Worm (Caenorhabditis elegans) whole organism, late embryonic: ENCODE measurements around the gene mpc-1.
A peak's percentile ranks its signal among the peaks of the same experiment; 100 is the strongest.

ENCODE experiments used
- C08G9.2 ChIP-seq: sonication (generic microtip); optimal IDR thresholded peaks from 2 replicates; lab custom pipeline; 2016; ENCODE audit warnings: mild to moderate bottlenecking, missing genetic modification characterization, moderate library complexity, missing compliant biosample characterization
- C38D4.7 ChIP-seq: fragments of 200-800 bp; sonication (Bioruptor generic); optimal IDR thresholded peaks from 2 replicates; lab custom pipeline; 2018; ENCODE audit warnings: mild to moderate bottlenecking, missing genetic modification characterization, moderate library complexity, missing compliant biosample characterization
- K02D7.2 ChIP-seq: sonication (generic microtip); optimal IDR thresholded peaks from 2 replicates; lab custom pipeline; 2017; ENCODE audit warnings: mild to moderate bottlenecking, missing genetic modification characterization, missing compliant biosample characterization
- T23F11.4 ChIP-seq: fragments of 200-800 bp; sonication (Bioruptor generic); optimal IDR thresholded peaks from 2 replicates; lab custom pipeline; 2018; ENCODE audit warnings: mild to moderate bottlenecking, missing genetic modification characterization, missing compliant biosample characterization
- ahr-1 ChIP-seq: sonication (generic microtip); optimal IDR thresholded peaks from 2 replicates; lab custom pipeline; 2016; ENCODE audit warnings: missing genetic modification characterization, missing compliant biosample characterization
- ama-1 ChIP-seq: fragments of 150-350 bp; optimal IDR thresholded peaks from 2 replicates; lab custom pipeline; 2014
- ceh-19 ChIP-seq: fragments of 200-800 bp; sonication (Bioruptor generic); optimal IDR thresholded peaks from 2 replicates; lab custom pipeline; 2018; ENCODE audit warnings: mild to moderate bottlenecking, missing genetic modification characterization, missing compliant biosample characterization
- ceh-2 ChIP-seq: sonication (generic microtip); optimal IDR thresholded peaks from 2 replicates; lab custom pipeline; 2016; ENCODE audit warnings: missing genotype, missing genetic modification characterization, missing compliant biosample characterization
- ceh-22 ChIP-seq: sonication (generic microtip); optimal IDR thresholded peaks from 2 replicates; lab custom pipeline; 2017; ENCODE audit warnings: missing biosample characterization, missing genetic modification characterization
- ceh-24 ChIP-seq: sonication (generic microtip); optimal IDR thresholded peaks from 2 replicates; lab custom pipeline; 2016; ENCODE audit warnings: mild to moderate bottlenecking, missing genetic modification characterization, missing compliant biosample characterization
- ceh-30 ChIP-seq: fragments of 150-350 bp; optimal IDR thresholded peaks from 2 replicates; lab custom pipeline; 2014; ENCODE audit warnings: missing biosample characterization, missing genetic modification characterization
- ceh-31 ChIP-seq: sonication (generic microtip); optimal IDR thresholded peaks from 2 replicates; lab custom pipeline; 2016; ENCODE audit warnings: missing genetic modification characterization, missing compliant biosample characterization
- ceh-34 ChIP-seq: sonication (generic microtip); optimal IDR thresholded peaks from 2 replicates; lab custom pipeline; 2016; ENCODE audit warnings: mild to moderate bottlenecking, missing genetic modification characterization, missing compliant biosample characterization
- ceh-45 ChIP-seq: fragments of 200-800 bp; sonication (Bioruptor generic); IDR thresholded peaks from 2 replicates; pipeline ENCODE4 v1.3.6; 2022; ENCODE audit warnings: missing genetic modification reagents, missing genetic modification characterization, missing compliant biosample characterization
- ceh-48 ChIP-seq: sonication (generic microtip); optimal IDR thresholded peaks from 2 replicates; lab custom pipeline; 2016; ENCODE audit warnings: missing genetic modification characterization, inconsistent platforms, missing compliant biosample characterization
- ceh-6 ChIP-seq: fragments of 200-800 bp; sonication (Bioruptor generic); optimal IDR thresholded peaks from 2 replicates; lab custom pipeline; 2018; ENCODE audit warnings: mild to moderate bottlenecking, missing genetic modification characterization, missing compliant biosample characterization
- ceh-9 ChIP-seq: sonication (generic microtip); optimal IDR thresholded peaks from 2 replicates; lab custom pipeline; 2016; ENCODE audit warnings: mild to moderate bottlenecking, missing genetic modification characterization, inconsistent platforms, missing compliant biosample characterization
- che-1 ChIP-seq: sonication (generic microtip); optimal IDR thresholded peaks from 2 replicates; lab custom pipeline; 2016; ENCODE audit warnings: mild to moderate bottlenecking, missing genetic modification characterization, missing compliant biosample characterization
- dmd-4 ChIP-seq: sonication (generic microtip); optimal IDR thresholded peaks from 2 replicates; lab custom pipeline; 2016; ENCODE audit warnings: borderline replicate concordance, missing genetic modification characterization, missing compliant biosample characterization
- dve-1 ChIP-seq: sonication (generic microtip); optimal IDR thresholded peaks from 2 replicates; lab custom pipeline; 2017; ENCODE audit warnings: antibody characterized with exemption, mild to moderate bottlenecking, missing genetic modification characterization, missing compliant biosample characterization
- elt-2 ChIP-seq: sonication (generic microtip); optimal IDR thresholded peaks from 2 replicates; lab custom pipeline; 2016; ENCODE audit warnings: missing genetic modification reagents, missing genetic modification characterization, missing compliant biosample characterization
- elt-4 ChIP-seq: sonication (generic microtip); optimal IDR thresholded peaks from 2 replicates; lab custom pipeline; 2016; ENCODE audit warnings: missing genetic modification characterization, missing compliant biosample characterization
- fkh-10 ChIP-seq: fragments of 150-350 bp; optimal IDR thresholded peaks from 2 replicates; lab custom pipeline; 2014; ENCODE audit warnings: missing biosample characterization, missing genetic modification reagents, missing genetic modification characterization
- fkh-6 ChIP-seq: sonication (generic microtip); optimal IDR thresholded peaks from 2 replicates; lab custom pipeline; 2016; ENCODE audit warnings: missing genetic modification characterization, missing compliant biosample characterization
- hlh-13 ChIP-seq: fragments of 200-800 bp; sonication (Bioruptor generic); optimal IDR thresholded peaks from 2 replicates; lab custom pipeline; 2018; ENCODE audit warnings: mild to moderate bottlenecking, missing genetic modification characterization, missing compliant biosample characterization
- lim-6 ChIP-seq: sonication (generic microtip); optimal IDR thresholded peaks from 2 replicates; lab custom pipeline; 2016; ENCODE audit warnings: missing genetic modification characterization, missing compliant biosample characterization
- madf-2 ChIP-seq: sonication (generic microtip); optimal IDR thresholded peaks from 2 replicates; lab custom pipeline; 2017; ENCODE audit warnings: missing genetic modification characterization, missing compliant biosample characterization
- nfya-1 ChIP-seq: sonication (generic microtip); optimal IDR thresholded peaks from 2 replicates; lab custom pipeline; 2017; ENCODE audit warnings: missing genetic modification characterization, mild to moderate bottlenecking, missing compliant biosample characterization, antibody characterized with exemption, moderate library complexity
- nhr-232 ChIP-seq: sonication (generic microtip); optimal IDR thresholded peaks from 2 replicates; lab custom pipeline; 2016; ENCODE audit warnings: missing genetic modification characterization, missing compliant biosample characterization
- npax-4 ChIP-seq: sonication (generic microtip); optimal IDR thresholded peaks from 2 replicates; lab custom pipeline; 2016; ENCODE audit warnings: missing genetic modification characterization, missing compliant biosample characterization
- odd-2 ChIP-seq: sonication (generic microtip); optimal IDR thresholded peaks from 2 replicates; lab custom pipeline; 2017; ENCODE audit warnings: antibody characterized with exemption, mild to moderate bottlenecking, missing genetic modification characterization, missing compliant biosample characterization
- pax-1 ChIP-seq: fragments of 150-350 bp; optimal IDR thresholded peaks from 2 replicates; lab custom pipeline; 2014; ENCODE audit warnings: missing biosample characterization, missing genetic modification characterization
- pha-2 ChIP-seq: sonication (generic microtip); optimal IDR thresholded peaks from 2 replicates; lab custom pipeline; 2017; ENCODE audit warnings: mild to moderate bottlenecking, missing genetic modification characterization, missing compliant biosample characterization
- pha-4 ChIP-seq: fragments of 150-350 bp; optimal IDR thresholded peaks from 2 replicates; lab custom pipeline; 2018; ENCODE audit warnings: missing biosample characterization, missing genetic modification reagents, missing genetic modification characterization
- pros-1 ChIP-seq: fragments of 150-350 bp; optimal IDR thresholded peaks from 2 replicates; lab custom pipeline; 2014; ENCODE audit warnings: missing biosample characterization, missing genetic modification reagents, missing genetic modification characterization
- ref-2 ChIP-seq: sonication (generic microtip); optimal IDR thresholded peaks from 2 replicates; lab custom pipeline; 2016; ENCODE audit warnings: missing genetic modification characterization, missing compliant biosample characterization
- sox-2 ChIP-seq: fragments of 200-800 bp; sonication (Bioruptor generic); IDR thresholded peaks from 2 replicates; pipeline ENCODE4 v1.3.6; 2022; ENCODE audit warnings: missing genetic modification reagents, missing genetic modification characterization, missing compliant biosample characterization
- sox-4 ChIP-seq: sonication (generic microtip); optimal IDR thresholded peaks from 2 replicates; lab custom pipeline; 2017; ENCODE audit warnings: mild to moderate bottlenecking, missing genetic modification characterization, inconsistent platforms, missing compliant biosample characterization
- tbx-2 ChIP-seq: sonication (generic microtip); optimal IDR thresholded peaks from 2 replicates; lab custom pipeline; 2016; ENCODE audit warnings: missing genetic modification characterization, missing compliant biosample characterization
- ttx-3 ChIP-seq: sonication (generic microtip); optimal IDR thresholded peaks from 2 replicates; lab custom pipeline; 2016; ENCODE audit warnings: missing genetic modification reagents, missing genetic modification characterization, missing compliant biosample characterization
- unc-55 ChIP-seq: sonication (generic microtip); optimal IDR thresholded peaks from 2 replicates; lab custom pipeline; 2017; ENCODE audit warnings: missing biosample characterization, missing genetic modification reagents, missing genetic modification characterization
- unc-86 ChIP-seq: sonication (generic microtip); optimal IDR thresholded peaks from 2 replicates; lab custom pipeline; 2016; ENCODE audit warnings: missing genetic modification characterization, missing compliant biosample characterization
- zip-5 ChIP-seq: sonication (generic microtip); optimal IDR thresholded peaks from 2 replicates; lab custom pipeline; 2016; ENCODE audit warnings: missing genetic modification characterization, missing compliant biosample characterization

The mpc-1 gene

DNA sequence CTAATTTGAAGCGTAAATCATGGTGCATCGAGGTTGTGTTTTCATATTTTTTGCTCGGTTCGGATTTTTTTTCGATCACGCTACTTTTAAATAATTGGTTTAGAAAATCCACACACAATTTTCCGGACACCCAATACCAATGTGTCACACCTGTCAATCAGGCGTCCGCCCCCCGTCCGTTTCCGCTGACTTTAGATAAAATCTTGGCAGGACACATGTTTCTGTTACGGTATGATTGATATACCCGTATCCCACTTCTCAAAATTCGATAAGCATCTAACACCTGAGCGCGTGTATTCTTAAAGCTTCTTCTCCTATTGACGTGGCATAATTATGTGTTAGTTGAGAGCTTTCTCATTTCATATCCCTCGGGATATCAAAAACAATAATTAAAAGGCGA is 34.8 kb downstream of the mpc-1 start:
- TF ChIP-seq unc-55 (GFP tag; lab: Kevin White, UChicago) (peak; percentile 53), ceh-45 (no peak)

DNA sequence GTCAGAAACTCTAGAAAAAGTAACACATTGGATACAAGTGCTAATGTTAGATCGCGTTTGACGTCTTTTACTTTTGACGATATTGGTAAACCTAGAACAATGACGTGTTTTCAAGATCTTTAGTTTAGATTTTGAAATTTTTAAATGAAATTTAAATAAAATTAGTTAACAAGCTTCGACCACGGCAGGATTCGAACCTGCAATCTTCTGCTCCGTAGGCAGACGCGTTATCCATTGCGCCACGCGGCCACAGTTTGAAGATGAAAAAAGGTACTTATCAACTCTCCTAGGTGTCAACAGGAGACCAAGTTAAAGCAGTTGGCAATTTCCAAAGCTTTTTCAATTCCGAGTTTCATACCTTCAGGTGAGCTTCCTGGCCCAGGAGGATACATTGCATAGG is 36.1 kb downstream of the mpc-1 start:
- no peak for TF ChIP-seq pax-1 (tag; lab: Kevin White, UChicago)
- no peak for TF ChIP-seq fkh-10 (GFP tag; lab: Kevin White, UChicago)
- no peak for TF ChIP-seq ceh-22
- TF ChIP-seq madf-2 (tag; lab: Kevin White, UChicago) = no peak
- TF ChIP-seq ceh-6 = no peak

DNA sequence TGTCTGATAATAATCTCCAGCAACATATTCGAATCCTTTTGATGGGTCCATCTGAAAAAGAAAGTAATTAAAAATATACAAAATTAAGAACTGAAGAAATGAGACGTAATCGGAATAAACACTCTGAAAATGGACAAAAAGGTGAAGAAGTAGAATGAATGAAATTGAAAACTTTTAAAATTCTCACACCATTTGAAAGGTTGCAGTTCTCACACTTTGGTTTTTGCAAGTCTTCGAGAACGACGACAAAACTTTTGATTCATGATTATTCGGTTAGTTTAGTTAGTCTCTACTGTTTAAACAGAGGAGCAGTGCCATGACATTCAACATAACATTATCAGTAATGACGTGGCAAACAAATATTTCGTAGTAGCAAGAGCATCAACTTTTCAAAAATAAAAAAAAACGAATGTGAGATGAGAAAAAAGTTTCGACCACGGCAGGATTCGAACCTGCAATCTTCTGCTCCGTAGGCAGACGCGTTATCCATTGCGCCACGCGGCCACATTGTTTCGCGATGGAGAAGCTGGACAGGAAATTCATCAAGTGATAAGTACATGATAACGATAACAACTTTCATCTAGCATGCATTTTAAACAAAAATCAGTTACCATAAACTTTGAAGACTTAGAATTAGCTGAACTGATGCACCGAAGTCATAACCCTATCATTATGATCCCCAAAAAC is 36.8 kb downstream of the mpc-1 start, which contains the start of gene ceh-43:
Gene ceh-43 (minus strand): TSS at position 51 of the 687 bp plus-strand sequence.
- TF ChIP-seq elt-2 (tag; lab: Kevin White, UChicago) (no peak), ceh-2 (tag; lab: Kevin White, UChicago) (no peak), odd-2 (tag; lab: Kevin White, UChicago) (no peak), pros-1 (tag; lab: Kevin White, UChicago) (no peak), che-1 (tag; lab: Kevin White, UChicago) (no peak), C08G9.2 (tag; lab: Kevin White, UChicago) (no peak), dmd-4 (no peak), pha-4 (tag; lab: Kevin White, UChicago) (no peak)
- TF ChIP-seq, all 69 proteins: peak for 0

DNA sequence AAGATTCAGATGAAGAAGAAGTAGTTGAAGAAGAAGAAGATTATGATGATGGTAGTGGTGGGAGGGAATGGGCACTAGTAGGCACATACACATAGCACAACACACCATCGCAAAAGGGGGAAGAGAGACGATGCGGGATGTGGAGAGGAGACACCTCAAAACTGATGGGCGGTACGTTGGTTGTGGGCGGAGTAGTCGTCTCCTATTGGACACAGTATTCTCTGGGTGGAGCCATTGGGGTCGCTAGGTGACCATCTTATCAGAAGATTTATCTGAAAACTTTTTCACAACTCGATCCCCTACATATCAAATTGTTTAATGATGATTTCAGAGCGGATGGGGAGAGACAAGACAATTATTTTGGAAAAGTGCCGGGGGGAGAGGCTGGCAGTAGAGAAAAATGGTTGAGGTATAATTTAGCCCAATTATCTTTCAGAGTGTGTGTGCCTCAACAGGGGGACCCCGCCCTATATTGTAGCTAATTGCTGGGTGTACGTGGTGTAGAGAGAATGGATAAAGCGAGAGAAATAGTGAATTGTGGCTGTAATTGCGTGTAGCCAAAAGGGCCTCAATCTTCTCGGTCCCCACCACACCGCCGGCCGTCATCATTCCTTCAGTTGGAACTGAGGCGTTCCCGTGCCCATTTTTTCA is 37.6 kb downstream of the mpc-1 start:
- TF ChIP-seq ceh-31 (tag; lab: Kevin White, UChicago) (peak; percentile 79), sox-2 (GFP tag; lab: Robert Waterston, UW) (no peak), C08G9.2 (tag; lab: Kevin White, UChicago) (no peak), pha-2 (tag; lab: Kevin White, UChicago) (no peak), ttx-3 (tag; lab: Kevin White, UChicago) (no peak), ceh-30 (tag; lab: Kevin White, UChicago) (no peak), K02D7.2 (tag; lab: Kevin White, UChicago) (no peak), hlh-13 (GFP tag; lab: Kevin White, UChicago) (no peak), ceh-24 (tag; lab: Kevin White, UChicago) (no peak), che-1 (tag; lab: Kevin White, UChicago) (no peak), ceh-19 (GFP tag; lab: Kevin White, UChicago) (no peak), ahr-1 (tag; lab: Kevin White, UChicago) (no peak), lim-6 (no peak), ref-2 (tag; lab: Kevin White, UChicago) (no peak), unc-86 (tag; lab: Kevin White, UChicago) (no peak), dmd-4 (no peak), fkh-6 (tag; lab: Kevin White, UChicago) (peak; percentile 40), ceh-34 (tag; lab: Kevin White, UChicago) (no peak), pax-1 (tag; lab: Kevin White, UChicago) (no peak), ceh-48 (tag; lab: Kevin White, UChicago) (no peak), npax-4 (no peak), T23F11.4 (GFP tag; lab: Kevin White, UChicago) (no peak), tbx-2 (peak; percentile 11), nhr-232 (tag; lab: Kevin White, UChicago) (no peak), elt-2 (tag; lab: Kevin White, UChicago) (no peak), ceh-9 (no peak), elt-4 (tag; lab: Kevin White, UChicago) (no peak), sox-4 (tag; lab: Kevin White, UChicago) (no peak), zip-5 (tag; lab: Kevin White, UChicago) (no peak), C38D4.7 (GFP tag; lab: Kevin White, UChicago) (no peak), nfya-1 (tag; lab: Kevin White, UChicago) (peak; percentile 66), dve-1 (tag; lab: Kevin White, UChicago) (no peak), ama-1 (lab: Kevin White, UChicago) (no peak)
- TF ChIP-seq, all 69 proteins: peak for 4
